Fruit fly (Drosophila melanogaster): ENCODE measurements around the gene PIG-Wa.

DNA sequence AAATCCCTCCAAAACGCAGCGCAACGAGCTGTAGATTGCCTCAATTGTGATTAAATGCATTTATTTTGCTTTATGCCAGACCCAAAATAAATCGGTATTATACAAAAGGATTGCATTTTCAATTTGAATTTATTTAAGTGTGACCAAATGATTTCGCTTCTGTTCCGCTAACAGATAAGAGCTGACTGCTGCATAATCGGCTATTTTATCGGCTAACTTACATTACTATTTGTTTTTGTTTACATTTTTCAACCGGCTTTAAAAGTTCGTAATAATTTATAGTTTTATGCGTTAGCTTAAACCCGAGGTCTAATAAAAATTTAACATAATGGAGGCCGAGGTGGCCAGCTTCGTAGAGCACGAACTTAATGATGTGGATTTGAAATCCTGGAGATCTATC, at the start of gene PIG-Wa:
- no peak for TF ChIP-seq cyc (GFP tag; optimal IDR thresholded peaks at IDR 0.05)
- no peak for TF ChIP-seq achi (GFP tag; optimal IDR thresholded peaks at IDR 0.05)
- TF ChIP-seq CG10669 (GFP tag; optimal IDR thresholded peaks at IDR 0.05): no peak
- TF ChIP-seq CG10631 (GFP tag; optimal IDR thresholded peaks at IDR 0.05): no peak
- no peak for TF ChIP-seq CG32006 (GFP tag; optimal IDR thresholded peaks at IDR 0.05)
- no peak for TF ChIP-seq lz (GFP tag; optimal IDR thresholded peaks at IDR 0.05)
- no peak for TF ChIP-seq dac (GFP tag; optimal IDR thresholded peaks at IDR 0.05)
- TF ChIP-seq eg (GFP tag; IDR thresholded peaks at IDR 0.05): no peak
- TF ChIP-seq fd85E (GFP tag; optimal IDR thresholded peaks at IDR 0.05): no peak
- no peak for TF ChIP-seq CG16779 (tag; optimal IDR thresholded peaks at IDR 0.05)

All from whole organism, prepupa.